Fruit fly (Drosophila melanogaster) whole organism, embryonic: Measurements from ENCODE around the gene CG6839.

Experiments
- ATbp ChIP-seq: fragments of 200-800 bp; sonication (Bioruptor generic); optimal IDR thresholded peaks from 2 replicates; lab custom pipeline; 2017; ENCODE audit warnings: missing biosample characterization, mild to moderate bottlenecking, missing genetic modification characterization, missing genetic modification reagents
- B-H1 ChIP-seq: fragments of 200-800 bp; sonication (Bioruptor generic); IDR thresholded peaks from 3 replicates; pipeline ENCODE4 v1.3.6; 2022; ENCODE audit warnings: missing biosample characterization, missing genetic modification characterization
- Bgb ChIP-seq: fragments of 200-800 bp; sonication (Bioruptor generic); IDR thresholded peaks from 2 replicates; pipeline ENCODE4 v1.3.6; 2022; ENCODE audit warnings: missing biosample characterization, missing genetic modification characterization; ENCODE audit not compliant: partially characterized antibody
- CG10366 ChIP-seq: fragments of 200-800 bp; sonication (Bioruptor generic); IDR thresholded peaks from 2 replicates; pipeline ENCODE4 v1.3.6; 2022; ENCODE audit warnings: missing biosample characterization, missing genetic modification characterization
- CG11085 ChIP-seq: fragments of 200-800 bp; sonication (Bioruptor generic); IDR thresholded peaks from 2 replicates; pipeline ENCODE4 v1.3.6; 2022; ENCODE audit warnings: missing biosample characterization, missing genetic modification characterization
- CG11398 ChIP-seq: fragments of 200-800 bp; sonication (Bioruptor generic); optimal IDR thresholded peaks from 2 replicates; lab custom pipeline; 2016; ENCODE audit warnings: missing biosample characterization, missing genetic modification characterization
- CG11696 ChIP-seq: fragments of 200-800 bp; sonication (Bioruptor generic); IDR thresholded peaks from 2 replicates; pipeline ENCODE4 v1.3.6; 2022; ENCODE audit warnings: missing biosample characterization, missing genetic modification characterization
- CG13123 ChIP-seq: fragments of 200-800 bp; sonication (Bioruptor generic); optimal IDR thresholded peaks from 2 replicates; lab custom pipeline; 2016; ENCODE audit warnings: missing biosample characterization, missing genetic modification characterization
- CG13775 ChIP-seq: fragments of 200-800 bp; sonication (Bioruptor generic); optimal IDR thresholded peaks from 3 replicates; lab custom pipeline; 2017; ENCODE audit warnings: missing biosample characterization, mild to moderate bottlenecking, missing genetic modification characterization
- CG14050 ChIP-seq: fragments of 200-800 bp; sonication (Bioruptor generic); IDR thresholded peaks from 3 replicates; pipeline ENCODE4 v1.3.6; 2022; ENCODE audit warnings: missing biosample characterization, missing genetic modification characterization
- CG17361 ChIP-seq: fragments of 200-800 bp; sonication (Bioruptor generic); IDR thresholded peaks from 3 replicates; pipeline ENCODE4 v1.3.6; 2022; ENCODE audit warnings: missing biosample characterization, missing genetic modification characterization
- CG30020 ChIP-seq: fragments of 200-800 bp; optimal IDR thresholded peaks from 2 replicates; lab custom pipeline; 2019; ENCODE audit warnings: missing biosample characterization, mild to moderate bottlenecking, missing genetic modification characterization, moderate library complexity
- CG3847 ChIP-seq: fragments of 200-800 bp; sonication (Bioruptor generic); IDR thresholded peaks from 2 replicates; pipeline ENCODE4 v1.3.6; 2022; ENCODE audit warnings: missing biosample characterization, missing genetic modification characterization
- CG42726 ChIP-seq: fragments of 200-800 bp; sonication (Bioruptor generic); IDR thresholded peaks from 2 replicates; pipeline ENCODE4 v1.3.6; 2022; ENCODE audit warnings: missing biosample characterization, missing genetic modification characterization; ENCODE audit not compliant: partially characterized antibody
- CG4730 ChIP-seq: fragments of 200-800 bp; sonication (Bioruptor generic); IDR thresholded peaks from 2 replicates; pipeline ENCODE4 v1.3.6; 2022; ENCODE audit warnings: missing biosample characterization, missing genetic modification characterization
- CG6254 ChIP-seq: fragments of 200-800 bp; sonication (Bioruptor generic); optimal IDR thresholded peaks from 3 replicates; lab custom pipeline; 2017; ENCODE audit warnings: mild to moderate bottlenecking, missing biosample characterization, missing genetic modification reagents, missing genetic modification characterization
- CG6272 ChIP-seq: fragments of 200-800 bp; sonication (Bioruptor generic); IDR thresholded peaks from 2 replicates; pipeline ENCODE4 v1.3.6; 2022; ENCODE audit warnings: missing biosample characterization, missing genetic modification characterization
- CG7271 ChIP-seq: fragments of 200-800 bp; sonication (Bioruptor generic); optimal IDR thresholded peaks from 2 replicates; lab custom pipeline; 2018; ENCODE audit warnings: missing biosample characterization, mild to moderate bottlenecking, missing genetic modification characterization, moderate library complexity
- CG7556 ChIP-seq: fragments of 200-800 bp; sonication (Bioruptor generic); optimal IDR thresholded peaks from 2 replicates; lab custom pipeline; 2017; ENCODE audit warnings: missing biosample characterization, mild to moderate bottlenecking, missing genetic modification characterization
- CG7786 ChIP-seq: fragments of 200-800 bp; sonication (Bioruptor generic); optimal IDR thresholded peaks from 2 replicates; lab custom pipeline; 2016; ENCODE audit warnings: missing biosample characterization, missing genetic modification characterization
- Dbx ChIP-seq: fragments of 200-800 bp; sonication (Bioruptor generic); IDR thresholded peaks from 3 replicates; pipeline ENCODE4 v1.3.6; 2022; ENCODE audit warnings: missing biosample characterization, missing genetic modification characterization
- Fer2 ChIP-seq: fragments of 200-800 bp; sonication (Bioruptor generic); optimal IDR thresholded peaks from 2 replicates; lab custom pipeline; 2018; ENCODE audit warnings: missing biosample characterization, mild to moderate bottlenecking, missing genetic modification characterization, moderate library complexity
- Gug ChIP-seq: fragments of 200-800 bp; sonication (Bioruptor generic); IDR thresholded peaks from 4 replicates; pipeline ENCODE4 v1.3.6; 2022; ENCODE audit warnings: missing biosample characterization, missing genetic modification characterization
- HLH54F ChIP-seq: fragments of 200-800 bp; sonication (Bioruptor generic); optimal IDR thresholded peaks from 3 replicates; lab custom pipeline; 2016; ENCODE audit warnings: missing biosample characterization, missing genetic modification characterization
- Kr ChIP-seq: fragments of 200-800 bp; sonication (Bioruptor generic); optimal IDR thresholded peaks from 2 replicates; lab custom pipeline; 2017; ENCODE audit warnings: missing biosample characterization, mild to moderate bottlenecking, missing genetic modification characterization
- Mad ChIP-seq: fragments of 200-800 bp; sonication (Bioruptor generic); optimal IDR thresholded peaks from 2 replicates; lab custom pipeline; 2016; ENCODE audit warnings: missing biosample characterization, missing genetic modification characterization
- NC2α ChIP-seq: fragments of 200-800 bp; sonication (Bioruptor generic); optimal IDR thresholded peaks from 2 replicates; lab custom pipeline; 2016; ENCODE audit warnings: missing biosample characterization, missing genetic modification characterization
- Ptx1 ChIP-seq: fragments of 200-800 bp; sonication (Bioruptor generic); IDR thresholded peaks from 2 replicates; pipeline ENCODE4 v1.3.6; 2022; ENCODE audit warnings: missing biosample characterization, missing genetic modification characterization
- TFAM ChIP-seq: fragments of 200-800 bp; sonication (Bioruptor generic); optimal IDR thresholded peaks from 2 replicates; lab custom pipeline; 2017; ENCODE audit warnings: missing biosample characterization, missing genetic modification characterization, inconsistent platforms
- Usf ChIP-seq: fragments of 200-800 bp; sonication (Bioruptor generic); optimal IDR thresholded peaks from 2 replicates; lab custom pipeline; 2017; ENCODE audit warnings: missing genotype, missing biosample characterization, missing genetic modification characterization
- Xrp1 ChIP-seq: fragments of 200-800 bp; sonication (Bioruptor generic); IDR thresholded peaks from 2 replicates; pipeline ENCODE4 v1.3.6; 2022; ENCODE audit warnings: missing biosample characterization, missing genetic modification characterization
- corto ChIP-seq: fragments of 200-800 bp; sonication (Bioruptor generic); optimal IDR thresholded peaks from 2 replicates; lab custom pipeline; 2016; ENCODE audit warnings: missing biosample characterization, mild to moderate bottlenecking, missing genetic modification characterization, moderate library complexity
- danr ChIP-seq: fragments of 200-800 bp; sonication (Bioruptor generic); IDR thresholded peaks from 2 replicates; pipeline ENCODE4 v1.3.6; 2022; ENCODE audit warnings: missing biosample characterization, missing genetic modification characterization
- esg ChIP-seq: fragments of 200-800 bp; sonication (Bioruptor generic); conservative IDR thresholded peaks from 2 replicates; pipeline ENCODE4 v1.3.6; 2022; ENCODE audit warnings: missing biosample characterization, missing genetic modification characterization
- eve ChIP-seq, 2 experiments: fragments of >200 bp; optimal IDR thresholded peaks; 2 replicates each; lab custom pipeline; 2017; ENCODE audit warnings: missing biosample characterization in 2 of 2, missing genetic modification characterization in 2 of 2
- fd96Cb ChIP-seq: fragments of 200-800 bp; sonication (Bioruptor generic); optimal IDR thresholded peaks from 2 replicates; lab custom pipeline; 2018; ENCODE audit warnings: missing biosample characterization, mild to moderate bottlenecking, missing genetic modification characterization, moderate library complexity
- hb ChIP-seq: fragments of 200-800 bp; sonication (Bioruptor generic); IDR thresholded peaks from 3 replicates; pipeline ENCODE4 v1.3.6; 2022; ENCODE audit warnings: missing biosample characterization, missing genetic modification characterization; ENCODE audit not compliant: partially characterized antibody
- hbn ChIP-seq: fragments of 200-800 bp; sonication (Bioruptor generic); IDR thresholded peaks from 2 replicates; pipeline ENCODE4 v1.3.6; 2022; ENCODE audit warnings: missing biosample characterization, missing genetic modification characterization; ENCODE audit not compliant: partially characterized antibody
- kay ChIP-seq: fragments of 200-800 bp; sonication (Bioruptor generic); optimal IDR thresholded peaks from 2 replicates; lab custom pipeline; 2016; ENCODE audit warnings: missing biosample characterization, missing genetic modification characterization
- ken ChIP-seq: fragments of 200-800 bp; sonication (Bioruptor generic); IDR thresholded peaks from 3 replicates; pipeline ENCODE4 v1.3.6; 2022; ENCODE audit warnings: missing biosample characterization, missing genetic modification characterization
- lmd ChIP-seq: fragments of 200-800 bp; sonication (Bioruptor generic); IDR thresholded peaks from 2 replicates; pipeline ENCODE4 v1.3.6; 2022; ENCODE audit warnings: missing biosample characterization, missing genetic modification characterization
- lov ChIP-seq, 2 experiments: fragments of 200-800 bp in 1 of 2; fragments of >200 bp in 1 of 2; sonication (Bioruptor generic) in 1 of 2; IDR thresholded peaks in 1 of 2; optimal IDR thresholded peaks in 1 of 2; 2 replicates in 1 of 2; 3 replicates in 1 of 2; pipeline versions ENCODE4 v1.3.6 to Lab custom; 2017 to 2022; ENCODE audit warnings: missing biosample characterization in 1 of 2, missing genetic modification characterization in 1 of 2
- mam ChIP-seq: fragments of 200-800 bp; sonication (Bioruptor generic); optimal IDR thresholded peaks from 3 replicates; lab custom pipeline; 2016; ENCODE audit warnings: missing biosample characterization, missing genetic modification characterization
- nmo ChIP-seq: fragments of 200-800 bp; sonication (Bioruptor generic); optimal IDR thresholded peaks from 2 replicates; lab custom pipeline; 2018; ENCODE audit warnings: missing biosample characterization, mild to moderate bottlenecking, missing genetic modification characterization, moderate library complexity
- oc ChIP-seq: fragments of 200-800 bp; sonication (Bioruptor generic); optimal IDR thresholded peaks from 2 replicates; lab custom pipeline; 2018; ENCODE audit warnings: missing biosample characterization, mild to moderate bottlenecking, missing genetic modification characterization, moderate library complexity
- pb ChIP-seq: fragments of 200-800 bp; sonication (Bioruptor generic); optimal IDR thresholded peaks from 3 replicates; lab custom pipeline; 2016; ENCODE audit warnings: missing biosample characterization, missing genetic modification characterization
- phol ChIP-seq: fragments of 200-800 bp; sonication (Bioruptor generic); optimal IDR thresholded peaks from 3 replicates; lab custom pipeline; 2018; ENCODE audit warnings: missing biosample characterization, mild to moderate bottlenecking, missing genetic modification characterization, moderate library complexity
- sim ChIP-seq: fragments of 200-800 bp; sonication (Bioruptor generic); IDR thresholded peaks from 2 replicates; pipeline ENCODE4 v1.3.6; 2022; ENCODE audit warnings: missing biosample characterization, missing genetic modification characterization
- sqz ChIP-seq: fragments of 200-800 bp; sonication (Bioruptor generic); optimal IDR thresholded peaks from 3 replicates; lab custom pipeline; 2018; ENCODE audit warnings: missing biosample characterization, mild to moderate bottlenecking, missing genetic modification characterization
- trem ChIP-seq: fragments of 200-800 bp; optimal IDR thresholded peaks from 3 replicates; lab custom pipeline; 2019; ENCODE audit warnings: missing biosample characterization, mild to moderate bottlenecking, missing genetic modification characterization, moderate library complexity
- tx ChIP-seq: fragments of 200-800 bp; sonication (Bioruptor generic); optimal IDR thresholded peaks from 2 replicates; lab custom pipeline; 2016; ENCODE audit warnings: missing biosample characterization, missing genetic modification characterization

CG6839 gene

DNA sequence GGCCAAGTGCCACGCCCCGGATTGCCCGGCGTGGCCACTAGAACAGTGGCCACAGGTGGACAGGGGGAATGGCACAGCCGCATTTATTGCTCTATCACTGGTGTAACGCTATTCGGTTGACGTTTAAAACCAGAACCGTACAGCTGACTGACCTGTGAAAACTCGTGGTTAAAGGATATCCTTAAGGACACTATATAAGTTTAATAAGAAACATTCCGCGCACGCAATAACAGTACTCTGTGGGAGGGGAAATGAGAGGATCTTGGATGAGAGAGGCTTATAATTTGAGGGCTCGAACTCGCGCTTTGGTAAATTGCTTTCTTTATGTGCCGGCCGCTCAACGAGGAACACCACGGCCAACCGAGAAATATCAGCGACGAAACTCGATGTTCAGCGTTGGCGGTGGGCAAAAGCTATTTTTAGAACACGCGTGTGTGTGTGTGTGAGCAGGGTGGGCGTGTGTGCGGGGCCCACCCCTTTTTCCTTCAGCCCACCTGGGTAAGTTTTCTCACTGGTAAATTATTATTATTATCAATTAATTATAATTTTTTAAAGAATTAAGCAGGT lies 21.0 kb upstream of the CG6839 start (continued):
- TF ChIP-seq corto (GFP tag; lab: Kevin White, UChicago): no peak
- TF ChIP-seq phol (tag; lab: Kevin White, UChicago): no peak
- TF ChIP-seq CG42726 (GFP tag; lab: Robert Waterston, UW): no peak
- no peak for TF ChIP-seq CG7271 (tag; lab: Kevin White, UChicago)
- no peak for TF ChIP-seq mam (GFP tag; lab: Kevin White, UChicago)
- no peak for TF ChIP-seq CG13123 (GFP tag; lab: Kevin White, UChicago)
- TF ChIP-seq CG3847: no peak
- TF ChIP-seq Dbx: no peak
- TF ChIP-seq pb (GFP tag; lab: Kevin White, UChicago): no peak
- TF ChIP-seq CG6254 (GFP tag; lab: Kevin White, UChicago): peak; percentile 13
- TF ChIP-seq Usf: no peak
- TF ChIP-seq CG17361 (GFP tag; lab: Robert Waterston, UW): no peak
- no peak for TF ChIP-seq Gug
- no peak for TF ChIP-seq danr
- 0 out of 2 replicates have a peak, but pooled peaks have one; percentile 7 for TF ChIP-seq CG11085 (GFP tag; lab: Robert Waterston, UW)
- no peak for TF ChIP-seq sim (GFP tag; lab: Robert Waterston, UW)
- TF ChIP-seq Mad (GFP tag; lab: Kevin White, UChicago): no peak
- TF ChIP-seq oc (tag; lab: Kevin White, UChicago): no peak
- TF ChIP-seq CG6272 (GFP tag; lab: Robert Waterston, UW): no peak
- no peak for TF ChIP-seq esg (GFP tag; lab: Robert Waterston, UW)
- no peak for TF ChIP-seq trem (tag; lab: Kevin White, UChicago)
- no peak for TF ChIP-seq Ptx1 (GFP tag; lab: Robert Waterston, UW)
- TF ChIP-seq fd96Cb (tag; lab: Kevin White, UChicago): no peak
- TF ChIP-seq Xrp1 (GFP tag; lab: Robert Waterston, UW): no peak
- TF ChIP-seq CG4730 (GFP tag; lab: Robert Waterston, UW): no peak
- TF ChIP-seq ATbp (GFP tag; lab: Kevin White, UChicago): no peak
- no peak for TF ChIP-seq hbn
- no peak for TF ChIP-seq CG7556 (GFP tag; lab: Kevin White, UChicago)
- TF ChIP-seq CG10366 (GFP tag; lab: Robert Waterston, UW): no peak
- TF ChIP-seq hb (GFP tag; lab: Robert Waterston, UW): 0 out of 3 replicates have a peak, but pooled peaks have one; percentile 30
- TF ChIP-seq HLH54F (GFP tag; lab: Kevin White, UChicago): no peak
- TF ChIP-seq CG7786 (GFP tag; lab: Kevin White, UChicago): no peak
- no peak for TF ChIP-seq CG13775 (GFP tag; lab: Kevin White, UChicago)
- no peak for TF ChIP-seq TFAM (GFP tag; lab: Kevin White, UChicago)
- no peak for TF ChIP-seq tx (GFP tag; lab: Kevin White, UChicago)
- TF ChIP-seq lov (optimal IDR thresholded peaks at IDR 0.05; lab: Kevin White, UChicago): no peak
- no peak for TF ChIP-seq lov (GFP tag; IDR thresholded peaks at IDR 0.05; lab: Robert Waterston, UW)
- peak; percentile 47; the same call in 1 of the 2 replicates for TF ChIP-seq Bgb
- no peak for TF ChIP-seq ken
- no peak for TF ChIP-seq CG30020 (tag; lab: Kevin White, UChicago)
- no peak for TF ChIP-seq lmd
- no peak for TF ChIP-seq kay (GFP tag; lab: Kevin White, UChicago)
- TF ChIP-seq sqz (GFP tag; lab: Kevin White, UChicago): no peak
- no peak for TF ChIP-seq CG14050 (GFP tag; lab: Robert Waterston, UW)
- TF ChIP-seq B-H1 (GFP tag; lab: Robert Waterston, UW): no peak
- no peak for TF ChIP-seq eve (GFP tag; optimal IDR thresholded peaks at IDR 0.05; lab: Kevin White, UChicago)
- TF ChIP-seq CG11398 (GFP tag; lab: Kevin White, UChicago): no peak
- no peak for TF ChIP-seq Kr (GFP tag; lab: Kevin White, UChicago)
- TF ChIP-seq NC2α: no peak
- TF ChIP-seq Fer2 (tag; lab: Kevin White, UChicago): no peak
- TF ChIP-seq CG11696: no peak
- TF ChIP-seq nmo (GFP tag; lab: Kevin White, UChicago): no peak
